Worm (Caenorhabditis elegans): ENCODE data around the gene R07C3.13.
A peak's percentile ranks its signal among the peaks of the same experiment; 100 is the strongest.

R07C3.13 gene

ce11 chrII:884204-884603 is 43.0 kb downstream of the R07C3.13 start:
- TF ChIP-seq nhr-20 (tag; optimal IDR thresholded peaks at IDR 0.05) (peak; percentile 44), elt-2 (tag; optimal IDR thresholded peaks at IDR 0.05) (peak; percentile 38), fkh-4 (tag; optimal IDR thresholded peaks at IDR 0.05; ENCODE audit: borderline replicate concordance) (no peak)

ce11 chrII:880666-881226 is 46.5 kb downstream of the R07C3.13 start:
- TF ChIP-seq elt-3 (tag; optimal IDR thresholded peaks at IDR 0.05) (no peak), C04F5.9 (tag; optimal IDR thresholded peaks at IDR 0.05) (no peak), C16A3.4 (tag; optimal IDR thresholded peaks at IDR 0.05) (no peak), nhr-20 (tag; optimal IDR thresholded peaks at IDR 0.05) (peak; percentile 21), lir-3 (tag; optimal IDR thresholded peaks at IDR 0.05; ENCODE audit: poor library complexity) (no peak), unc-86 (tag; optimal IDR thresholded peaks at IDR 0.05) (no peak), xbp-1 (tag; optimal IDR thresholded peaks at IDR 0.05) (no peak), nhr-28 (tag; optimal IDR thresholded peaks at IDR 0.05) (no peak), vab-15 (tag; optimal IDR thresholded peaks at IDR 0.05) (no peak), elt-2 (tag; optimal IDR thresholded peaks at IDR 0.05) (peak; percentile 79), ztf-4 (tag; optimal IDR thresholded peaks at IDR 0.05) (no peak)

All from whole organism, L1 larva.